Worm (Caenorhabditis elegans): Measurements from ENCODE around the gene Y48A6B.3.
"Not testable (repeated sequence)": the region's sequence is repeated elsewhere in the genome, so short reads cannot be mapped to it uniquely, and the experiment has no call there.

Y48A6B.3 gene

ce11 chrIII:11012264-11012663, 4.2 kb downstream of the Y48A6B.3 start, which contains the start of gene kvs-4:
kvs-4 (plus strand) TSS chrIII:11012564.
- no peak for TF ChIP-seq unc-62 (GFP tag; optimal IDR thresholded peaks at IDR 0.05)

ce11 chrIII:11022278-11022677, 14.3 kb downstream of the Y48A6B.3 start:
- TF ChIP-seq unc-62 (GFP tag; optimal IDR thresholded peaks at IDR 0.05) = no peak

- no peak for TF ChIP-seq unc-62 (GFP tag; optimal IDR thresholded peaks at IDR 0.05)
Measured at ce11 chrIII:11025138-11025537, 17.1 kb downstream of the Y48A6B.3 start.

ce11 chrIII:11026516-11027048, 18.6 kb downstream of the Y48A6B.3 start, which contains the start of gene Y48A6B.7:
Y48A6B.7 (minus strand) TSS chrIII:11026566.
- TF ChIP-seq unc-62 (GFP tag; optimal IDR thresholded peaks at IDR 0.05) = no peak

ce11 chrIII:11029337-11029736, 21.3 kb downstream of the Y48A6B.3 start, which contains the start of gene Y48A6B.8:
Y48A6B.8 (minus strand) TSS chrIII:11029437.
- TF ChIP-seq unc-62 (GFP tag; optimal IDR thresholded peaks at IDR 0.05) = not testable (repeated sequence)

- no peak for TF ChIP-seq unc-62 (GFP tag; optimal IDR thresholded peaks at IDR 0.05)
Measured at ce11 chrIII:11031309-11031708, 23.3 kb downstream of the Y48A6B.3 start, which contains the start of gene Y48A6B.14. Y48A6B.14 (plus strand) TSS chrIII:11031609.

- TF ChIP-seq unc-62 (GFP tag; optimal IDR thresholded peaks at IDR 0.05) = no peak
Measured at ce11 chrIII:11032872-11033271, 24.9 kb downstream of the Y48A6B.3 start, which contains the start of gene Y48A6B.9. Y48A6B.9 (plus strand) TSS chrIII:11033172.

ce11 chrIII:11036132-11036531, 28.1 kb downstream of the Y48A6B.3 start:
- no peak for TF ChIP-seq unc-62 (GFP tag; optimal IDR thresholded peaks at IDR 0.05)

- TF ChIP-seq unc-62 (GFP tag; optimal IDR thresholded peaks at IDR 0.05) = no peak
Measured at ce11 chrIII:11036640-11037039, 28.6 kb downstream of the Y48A6B.3 start, which contains the start of gene spat-2. spat-2 (plus strand) TSS chrIII:11036940.

ce11 chrIII:11039250-11039649, 31.2 kb downstream of the Y48A6B.3 start:
- TF ChIP-seq unc-62 (GFP tag; optimal IDR thresholded peaks at IDR 0.05) = no peak

- TF ChIP-seq unc-62 (GFP tag; optimal IDR thresholded peaks at IDR 0.05) = no peak
Measured at ce11 chrIII:11040606-11041005, 32.6 kb downstream of the Y48A6B.3 start.

- no peak for TF ChIP-seq unc-62 (GFP tag; optimal IDR thresholded peaks at IDR 0.05)
Measured at ce11 chrIII:11045196-11045595, 37.2 kb downstream of the Y48A6B.3 start.

ce11 chrIII:11046549-11046948, 38.5 kb downstream of the Y48A6B.3 start:
- TF ChIP-seq unc-62 (GFP tag; optimal IDR thresholded peaks at IDR 0.05) = no peak

ce11 chrIII:11050658-11051118, 42.7 kb downstream of the Y48A6B.3 start:
- TF ChIP-seq unc-62 (GFP tag; optimal IDR thresholded peaks at IDR 0.05) = no peak

ce11 chrIII:11053603-11054002, 45.6 kb downstream of the Y48A6B.3 start:
- no peak for TF ChIP-seq unc-62 (GFP tag; optimal IDR thresholded peaks at IDR 0.05)

- no peak for TF ChIP-seq unc-62 (GFP tag; optimal IDR thresholded peaks at IDR 0.05)
Measured at ce11 chrIII:11054032-11054431, 46.0 kb downstream of the Y48A6B.3 start.

ce11 chrIII:11054532-11055265, 46.7 kb downstream of the Y48A6B.3 start:
- no peak for TF ChIP-seq unc-62 (GFP tag; optimal IDR thresholded peaks at IDR 0.05)

All from whole organism, dauer.